Worm (Caenorhabditis elegans) whole organism, L1 larva: ENCODE measurements around the gene fbxb-105.

Experiments used
- C04F5.9 ChIP-seq: sonication (generic microtip); optimal IDR thresholded peaks from 2 replicates; lab custom pipeline; 2016; ENCODE audit warnings: missing genetic modification characterization, missing compliant biosample characterization
- C16A3.4 ChIP-seq: fragments of 150-350 bp; optimal IDR thresholded peaks from 2 replicates; lab custom pipeline; 2014; ENCODE audit warnings: missing biosample characterization, missing genetic modification characterization
- F16B12.6 ChIP-seq: fragments of 150-350 bp; optimal IDR thresholded peaks from 2 replicates; lab custom pipeline; 2014; ENCODE audit warnings: missing biosample characterization, missing genetic modification characterization
- aha-1 ChIP-seq: fragments of 150-350 bp; optimal IDR thresholded peaks from 2 replicates; lab custom pipeline; 2014; ENCODE audit warnings: missing biosample characterization, missing genetic modification characterization
- alr-1 ChIP-seq: fragments of 200-800 bp; sonication (Bioruptor generic); optimal IDR thresholded peaks from 2 replicates; lab custom pipeline; 2018; ENCODE audit warnings: borderline replicate concordance, mild to moderate bottlenecking, missing genetic modification characterization, missing compliant biosample characterization
- ama-1 ChIP-seq: fragments of 150-350 bp; optimal IDR thresholded peaks from 2 replicates; lab custom pipeline; 2014
- blmp-1 ChIP-seq: fragments of 150-350 bp; optimal IDR thresholded peaks from 2 replicates; lab custom pipeline; 2014; ENCODE audit warnings: missing biosample characterization, missing genetic modification characterization
- ceh-63 ChIP-seq: fragments of 200-800 bp; sonication (Bioruptor generic); optimal IDR thresholded peaks from 2 replicates; lab custom pipeline; 2018; ENCODE audit warnings: mild to moderate bottlenecking, missing genetic modification characterization, missing compliant biosample characterization
- ceh-82 ChIP-seq, 3 experiments: fragments of 150-350 bp in 1 of 3; sonication (generic microtip) in 2 of 3; optimal IDR thresholded peaks; 2 replicates each; lab custom pipeline; 2014 to 2017; ENCODE audit warnings: missing biosample characterization in 3 of 3, missing genetic modification characterization in 3 of 3
- ceh-88 ChIP-seq: fragments of 200-800 bp; sonication (Bioruptor generic); IDR thresholded peaks from 2 replicates; pipeline ENCODE4 v1.3.6; 2022; ENCODE audit warnings: missing genetic modification characterization, missing compliant biosample characterization
- ceh-90 ChIP-seq: sonication (generic microtip); optimal IDR thresholded peaks from 2 replicates; lab custom pipeline; 2016; ENCODE audit warnings: missing genetic modification characterization, missing compliant biosample characterization
- dpl-1 ChIP-seq, 3 experiments: fragments of 150-350 bp in 2 of 3; sonication (generic microtip) in 1 of 3; optimal IDR thresholded peaks; 2 replicates each; lab custom pipeline; 2014 to 2017; ENCODE audit warnings: missing biosample characterization in 3 of 3, missing genetic modification characterization in 3 of 3, missing genetic modification reagents in 3 of 3
- efl-1 ChIP-seq, 4 experiments: fragments of 150-350 bp; optimal IDR thresholded peaks in 3 of 4; peaks in 1 of 4; 1 replicate in 1 of 4; 2 replicates in 3 of 4; lab custom pipeline; 2014; ENCODE audit warnings: missing biosample characterization in 2 of 4, missing genetic modification characterization in 2 of 4, missing genetic modification reagents in 2 of 4
- efl-3 ChIP-seq: fragments of 200-800 bp; sonication (Bioruptor generic); optimal IDR thresholded peaks from 2 replicates; lab custom pipeline; 2018; ENCODE audit warnings: mild to moderate bottlenecking, missing genetic modification characterization, missing compliant biosample characterization
- egl-13 ChIP-seq: sonication (generic microtip); optimal IDR thresholded peaks from 2 replicates; lab custom pipeline; 2016; ENCODE audit warnings: missing genotype, missing genetic modification reagents, missing genetic modification characterization, missing compliant biosample characterization
- egl-27 ChIP-seq, 2 experiments: fragments of 150-350 bp in 1 of 2; sonication (generic microtip); optimal IDR thresholded peaks; 3 replicates each; lab custom pipeline; 2017 to 2018; ENCODE audit warnings: missing biosample characterization in 2 of 2, missing genetic modification characterization in 2 of 2, missing genetic modification reagents in 2 of 2
- elt-3 ChIP-seq, 6 experiments: fragments of 150-350 bp in 1 of 6; sonication (generic microtip); optimal IDR thresholded peaks; 2 replicates each; lab custom pipeline; 2017 to 2018; ENCODE audit warnings: missing biosample characterization in 6 of 6, missing genetic modification characterization in 6 of 6, inconsistent platforms in 1 of 6
- ets-5 ChIP-seq: fragments of 200-800 bp; sonication (Bioruptor generic); IDR thresholded peaks from 2 replicates; pipeline ENCODE4 v1.3.6; 2022; ENCODE audit warnings: missing genetic modification characterization, missing compliant biosample characterization
- fkh-10 ChIP-seq: sonication (generic microtip); optimal IDR thresholded peaks from 2 replicates; lab custom pipeline; 2017; ENCODE audit warnings: missing biosample characterization, missing genetic modification reagents, missing genetic modification characterization
- fkh-4 ChIP-seq: sonication (generic microtip); optimal IDR thresholded peaks from 2 replicates; lab custom pipeline; 2016; ENCODE audit warnings: missing compliant biosample characterization, missing genetic modification characterization, borderline replicate concordance
- grh-1 ChIP-seq: fragments of 200-800 bp; sonication (Bioruptor generic); IDR thresholded peaks from 2 replicates; pipeline ENCODE4 v1.3.6; 2022; ENCODE audit warnings: missing genetic modification reagents, missing genetic modification characterization, missing compliant biosample characterization
- hlh-17 ChIP-seq: fragments of 200-800 bp; sonication (Bioruptor generic); optimal IDR thresholded peaks from 2 replicates; lab custom pipeline; 2018; ENCODE audit warnings: missing genetic modification characterization, mild to moderate bottlenecking, missing compliant biosample characterization, moderate library complexity, borderline replicate concordance
- isw-1 ChIP-seq: fragments of 200-800 bp; sonication (Bioruptor generic); IDR thresholded peaks from 2 replicates; pipeline ENCODE4 v1.3.6; 2022; ENCODE audit warnings: missing genetic modification characterization, missing compliant biosample characterization
- lin-13 ChIP-seq: fragments of 150-350 bp; optimal IDR thresholded peaks from 2 replicates; lab custom pipeline; 2014; ENCODE audit warnings: missing biosample characterization, missing genetic modification reagents, missing genetic modification characterization
- lin-14 ChIP-seq: fragments of 200-800 bp; sonication (Bioruptor generic); optimal IDR thresholded peaks from 2 replicates; lab custom pipeline; 2018; ENCODE audit warnings: mild to moderate bottlenecking, missing genetic modification characterization, moderate library complexity, missing compliant biosample characterization
- lsy-2 ChIP-seq, 2 experiments: fragments of 150-350 bp; optimal IDR thresholded peaks; 2 replicates each; lab custom pipeline; 2014; ENCODE audit warnings: missing biosample characterization in 2 of 2, missing genetic modification characterization in 2 of 2
- mab-9 ChIP-seq: fragments of 200-800 bp; sonication (Bioruptor generic); IDR thresholded peaks from 2 replicates; pipeline ENCODE4 v1.3.6; 2022; ENCODE audit warnings: missing genetic modification reagents, missing genetic modification characterization, missing compliant biosample characterization
- mdl-1 ChIP-seq, 2 experiments: fragments of 150-350 bp; optimal IDR thresholded peaks; 2 replicates each; lab custom pipeline; 2014 to 2017; ENCODE audit warnings: missing biosample characterization in 2 of 2, missing genetic modification characterization in 2 of 2, inconsistent platforms in 1 of 2
- mef-2 ChIP-seq: fragments of 150-350 bp; optimal IDR thresholded peaks from 2 replicates; lab custom pipeline; 2014; ENCODE audit warnings: missing biosample characterization, missing genetic modification characterization
- mep-1 ChIP-seq: fragments of 150-350 bp; optimal IDR thresholded peaks from 2 replicates; lab custom pipeline; 2014; ENCODE audit warnings: missing biosample characterization, missing genetic modification characterization
- nhr-11 ChIP-seq: fragments of 150-350 bp; optimal IDR thresholded peaks from 2 replicates; lab custom pipeline; 2014; ENCODE audit warnings: missing biosample characterization, missing genetic modification characterization
- nhr-12 ChIP-seq: sonication (generic microtip); optimal IDR thresholded peaks from 2 replicates; lab custom pipeline; 2017; ENCODE audit warnings: missing biosample characterization, missing genetic modification characterization
- nhr-20 ChIP-seq: sonication (generic microtip); optimal IDR thresholded peaks from 2 replicates; lab custom pipeline; 2016; ENCODE audit warnings: mild to moderate bottlenecking, missing genetic modification characterization, missing compliant biosample characterization
- nhr-76 ChIP-seq: sonication (generic microtip); optimal IDR thresholded peaks from 2 replicates; lab custom pipeline; 2017; ENCODE audit warnings: missing biosample characterization, missing genetic modification characterization
- nhr-85 ChIP-seq: sonication (generic microtip); peaks from one replicate; lab custom pipeline; 2016; ENCODE audit warnings: missing genetic modification characterization, inconsistent platforms, missing compliant biosample characterization
- nhr-90 ChIP-seq: sonication (generic microtip); optimal IDR thresholded peaks from 2 replicates; lab custom pipeline; 2016; ENCODE audit warnings: mild to moderate bottlenecking, missing genetic modification characterization, missing compliant biosample characterization; ENCODE audit not compliant: poor library complexity
- pax-3 ChIP-seq: fragments of 200-800 bp; sonication (Bioruptor generic); optimal IDR thresholded peaks from 2 replicates; lab custom pipeline; 2018; ENCODE audit warnings: mild to moderate bottlenecking, missing genetic modification characterization, moderate library complexity, missing compliant biosample characterization
- pqm-1 ChIP-seq: sonication (generic microtip); optimal IDR thresholded peaks from 3 replicates; lab custom pipeline; 2017; ENCODE audit warnings: missing biosample characterization, missing genetic modification characterization
- rnt-1 ChIP-seq: sonication (generic microtip); optimal IDR thresholded peaks from 2 replicates; lab custom pipeline; 2016; ENCODE audit warnings: mild to moderate bottlenecking, missing genetic modification characterization, moderate library complexity, missing compliant biosample characterization
- skn-1 ChIP-seq: fragments of 150-350 bp; optimal IDR thresholded peaks from 2 replicates; lab custom pipeline; 2014; ENCODE audit warnings: missing biosample characterization, missing genetic modification characterization
- sox-4 ChIP-seq: sonication (generic microtip); optimal IDR thresholded peaks from 2 replicates; lab custom pipeline; 2016; ENCODE audit warnings: missing genetic modification characterization, missing compliant biosample characterization
- sup-37 ChIP-seq: fragments of 200-800 bp; sonication (Bioruptor generic); optimal IDR thresholded peaks from 2 replicates; lab custom pipeline; 2018; ENCODE audit warnings: mild to moderate bottlenecking, missing genetic modification characterization, missing compliant biosample characterization
- tbx-2 ChIP-seq: sonication (generic microtip); optimal IDR thresholded peaks from 2 replicates; lab custom pipeline; 2016; ENCODE audit warnings: missing genetic modification characterization, missing compliant biosample characterization
- unc-30 ChIP-seq: sonication (generic microtip); optimal IDR thresholded peaks from 2 replicates; lab custom pipeline; 2017; ENCODE audit warnings: missing biosample characterization, missing genetic modification characterization
- unc-86 ChIP-seq: sonication (generic microtip); optimal IDR thresholded peaks from 2 replicates; lab custom pipeline; 2016; ENCODE audit warnings: missing genetic modification characterization, missing compliant biosample characterization
- unc-98 ChIP-seq: fragments of 200-800 bp; sonication (Bioruptor generic); IDR thresholded peaks from 2 replicates; pipeline ENCODE4 v1.3.6; 2022; ENCODE audit warnings: missing genetic modification characterization, missing compliant biosample characterization
- vab-15 ChIP-seq: sonication (generic microtip); optimal IDR thresholded peaks from 2 replicates; lab custom pipeline; 2017; ENCODE audit warnings: missing genotype, mild to moderate bottlenecking, missing genetic modification characterization, missing compliant biosample characterization
- xbp-1 ChIP-seq: sonication (generic microtip); optimal IDR thresholded peaks from 2 replicates; lab custom pipeline; 2016; ENCODE audit warnings: missing genetic modification characterization, missing compliant biosample characterization
- zip-4 ChIP-seq: fragments of 200-800 bp; sonication (Bioruptor generic); optimal IDR thresholded peaks from 2 replicates; lab custom pipeline; 2018; ENCODE audit warnings: mild to moderate bottlenecking, missing genetic modification characterization, moderate library complexity, missing compliant biosample characterization

Gene fbxb-105

DNA sequence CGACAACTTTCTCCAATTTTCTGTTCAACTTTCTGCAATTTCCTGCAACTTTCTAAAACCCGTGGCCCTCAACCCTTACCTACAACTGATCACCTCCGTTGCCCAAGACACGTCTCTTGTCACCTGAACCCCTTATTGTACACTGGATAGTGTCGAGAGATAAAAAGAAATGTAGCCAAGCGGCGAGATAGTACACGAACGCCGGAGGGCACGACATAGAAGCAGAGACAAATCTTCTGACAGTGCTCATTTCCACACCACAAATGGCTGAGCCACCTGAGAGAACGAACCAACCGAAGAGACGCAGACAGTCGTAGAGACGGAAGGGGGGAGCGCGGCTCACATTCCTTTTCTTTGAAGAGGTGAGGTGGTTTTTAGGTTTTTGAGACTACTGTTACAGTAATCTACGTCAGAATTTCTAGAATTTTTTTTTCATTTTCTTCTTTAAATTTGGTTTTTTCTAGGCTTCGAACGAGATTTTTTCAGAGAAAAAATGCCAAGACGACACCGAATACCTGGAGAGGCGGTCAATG lies 37.1 kb upstream of the fbxb-105 start, which contains the start of gene K12H6.12:
TSS of gene K12H6.12 (plus strand) at position 483 of the 533 bp plus-strand sequence.
- TF ChIP-seq nhr-11 (tag; lab: Kevin White, UChicago) (peak; percentile 19), ceh-82 (tag; optimal IDR thresholded peaks at IDR 0.05; lab: Kevin White, UChicago) (peak in 1 of 3 experiments; percentile 1), efl-1 (optimal IDR thresholded peaks at IDR 0.05; lab: Kevin White, UChicago) (peak in 1 of 2 experiments; percentile 28), efl-1 (GFP tag; optimal IDR thresholded peaks at IDR 0.05 in 1 of 2; lab: Kevin White, UChicago) (no peak), F16B12.6 (tag; lab: Kevin White, UChicago) (no peak)
- TF ChIP-seq, all 84 proteins: peak for 3

- TF ChIP-seq ama-1 (lab: Kevin White, UChicago) (no peak), skn-1 (tag; lab: Kevin White, UChicago) (no peak), aha-1 (tag; lab: Kevin White, UChicago) (no peak), egl-13 (tag; lab: Kevin White, UChicago) (no peak), nhr-90 (tag; lab: Kevin White, UChicago) (no peak), vab-15 (tag; lab: Kevin White, UChicago) (no peak), elt-3 (tag; optimal IDR thresholded peaks at IDR 0.05; lab: Kevin White, UChicago) (peak in 1 of 6 experiments; percentile 50), tbx-2 (tag; lab: Kevin White, UChicago) (no peak), lin-13 (GFP tag; lab: Kevin White, UChicago) (no peak), nhr-11 (tag; lab: Kevin White, UChicago) (no peak), unc-98 (no peak), ceh-63 (GFP tag; lab: Kevin White, UChicago) (no peak), pqm-1 (tag; lab: Kevin White, UChicago) (no peak), blmp-1 (peak; percentile 18), mab-9 (GFP tag; lab: Robert Waterston, UW) (no peak), ceh-90 (tag; lab: Kevin White, UChicago) (no peak), nhr-20 (tag; lab: Kevin White, UChicago) (peak; percentile 0), xbp-1 (tag; lab: Kevin White, UChicago) (no peak), ceh-82 (tag; optimal IDR thresholded peaks at IDR 0.05; lab: Kevin White, UChicago) (no peak), isw-1 (GFP tag; lab: Robert Waterston, UW) (no peak), mep-1 (tag; lab: Kevin White, UChicago) (no peak), rnt-1 (tag; lab: Kevin White, UChicago) (no peak), nhr-76 (tag; lab: Kevin White, UChicago) (no peak), lsy-2 (tag; optimal IDR thresholded peaks at IDR 0.05; lab: Kevin White, UChicago) (no peak), hlh-17 (GFP tag; lab: Kevin White, UChicago) (no peak), fkh-4 (tag; lab: Kevin White, UChicago) (no peak), sox-4 (tag; lab: Kevin White, UChicago) (no peak), nhr-85 (peak; percentile 61), grh-1 (no peak), nhr-12 (tag; lab: Kevin White, UChicago) (no peak), efl-3 (GFP tag; lab: Kevin White, UChicago) (no peak), C16A3.4 (tag; lab: Kevin White, UChicago) (no peak), dpl-1 (GFP tag; optimal IDR thresholded peaks at IDR 0.05; lab: Kevin White, UChicago) (no peak), zip-4 (GFP tag; lab: Kevin White, UChicago) (no peak), mdl-1 (tag; optimal IDR thresholded peaks at IDR 0.05; lab: Kevin White, UChicago) (no peak)
These were observed 34.9 kb upstream of the fbxb-105 start for ce11 chrII:2805566-2805965.

DNA sequence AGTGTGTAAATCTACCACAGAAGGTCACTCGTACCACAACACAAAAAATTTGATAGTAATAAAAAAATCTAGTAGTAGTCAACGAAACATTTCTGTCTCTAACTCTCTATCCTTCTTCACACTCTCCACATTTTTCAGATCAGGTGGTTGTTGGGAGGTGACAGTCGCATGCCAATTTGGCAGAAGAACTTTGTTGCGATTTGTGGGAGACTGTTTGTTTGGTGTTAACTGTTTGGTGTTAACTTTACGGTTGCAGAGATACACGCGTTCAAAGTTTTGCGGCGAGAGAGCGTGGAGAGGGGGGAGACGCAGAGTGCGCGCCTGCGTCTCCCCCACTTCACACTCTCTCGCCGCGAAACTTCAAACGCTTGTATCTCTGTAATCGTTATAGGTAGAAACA lies 34.3 kb upstream of the fbxb-105 start:
- peak in 1 of 2 experiments; percentile 28 for TF ChIP-seq mdl-1 (tag; optimal IDR thresholded peaks at IDR 0.05; lab: Kevin White, UChicago)
- no peak for TF ChIP-seq fkh-10 (GFP tag; lab: Kevin White, UChicago)
- no peak for TF ChIP-seq C04F5.9
- no peak for TF ChIP-seq alr-1 (tag; lab: Kevin White, UChicago)
- peak; percentile 49 for TF ChIP-seq lin-14
- TF ChIP-seq unc-86 (tag; lab: Kevin White, UChicago): no peak
- TF ChIP-seq mef-2 (tag; lab: Kevin White, UChicago): no peak
- TF ChIP-seq isw-1 (GFP tag; lab: Robert Waterston, UW): no peak
- TF ChIP-seq sup-37: no peak
- TF ChIP-seq ama-1 (lab: Kevin White, UChicago): no peak
- TF ChIP-seq tbx-2 (tag; lab: Kevin White, UChicago): peak; percentile 22
- TF ChIP-seq unc-30: no peak
- TF ChIP-seq ets-5 (GFP tag; lab: Robert Waterston, UW): no peak
- TF ChIP-seq pax-3 (tag; lab: Kevin White, UChicago): no peak
- TF ChIP-seq pqm-1 (tag; lab: Kevin White, UChicago): no peak
- TF ChIP-seq egl-27 (tag; optimal IDR thresholded peaks at IDR 0.05; lab: Kevin White, UChicago): no peak
- no peak for TF ChIP-seq ceh-88
